Fruit fly (Drosophila melanogaster) whole organism, embryonic: ENCODE data around the gene yin.
A peak's percentile ranks its signal among the peaks of the same experiment; 100 is the strongest.

Experiments used
- Bgb ChIP-seq: fragments of 200-800 bp; sonication (Bioruptor generic); IDR thresholded peaks from 2 replicates; pipeline ENCODE4 v1.3.6; 2022; ENCODE audit warnings: missing biosample characterization, missing genetic modification characterization; ENCODE audit not compliant: partially characterized antibody
- CG10431 ChIP-seq: fragments of 200-800 bp; sonication (Bioruptor generic); optimal IDR thresholded peaks from 3 replicates; lab custom pipeline; 2018; ENCODE audit warnings: missing biosample characterization, mild to moderate bottlenecking, missing genetic modification characterization
- CG12155 ChIP-seq: fragments of 200-800 bp; sonication (Bioruptor generic); optimal IDR thresholded peaks from 3 replicates; lab custom pipeline; 2016; ENCODE audit warnings: missing biosample characterization, missing genetic modification characterization
- CG13123 ChIP-seq: fragments of 200-800 bp; sonication (Bioruptor generic); optimal IDR thresholded peaks from 2 replicates; lab custom pipeline; 2016; ENCODE audit warnings: missing biosample characterization, missing genetic modification characterization
- CG14441 ChIP-seq: fragments of 200-800 bp; sonication (Bioruptor generic); IDR thresholded peaks from 2 replicates; pipeline ENCODE4 v1.3.6; 2022; ENCODE audit warnings: missing biosample characterization, missing genetic modification characterization
- CG15011 ChIP-seq: fragments of 200-800 bp; sonication (Bioruptor generic); optimal IDR thresholded peaks from 3 replicates; lab custom pipeline; 2018; ENCODE audit warnings: missing biosample characterization, mild to moderate bottlenecking, missing genetic modification characterization
- CG15479 ChIP-seq: fragments of 200-800 bp; sonication (Bioruptor generic); optimal IDR thresholded peaks from 3 replicates; lab custom pipeline; 2019; ENCODE audit warnings: missing biosample characterization, mild to moderate bottlenecking, missing genetic modification characterization, moderate library complexity
- CG18599 ChIP-seq: fragments of 200-800 bp; sonication (Bioruptor generic); optimal IDR thresholded peaks from 3 replicates; lab custom pipeline; 2017; ENCODE audit warnings: missing biosample characterization, missing genetic modification characterization, mild to moderate bottlenecking, moderate library complexity, missing genetic modification reagents
- CG30431 ChIP-seq: fragments of 200-800 bp; sonication (Bioruptor generic); optimal IDR thresholded peaks from 2 replicates; lab custom pipeline; 2017; ENCODE audit warnings: missing biosample characterization, missing genetic modification characterization
- CG31224 ChIP-seq: fragments of 200-800 bp; sonication (Bioruptor generic); IDR thresholded peaks from 2 replicates; pipeline ENCODE4 v1.3.6; 2022; ENCODE audit warnings: missing biosample characterization, missing genetic modification characterization
- CG3281 ChIP-seq: fragments of 200-800 bp; sonication (Bioruptor generic); optimal IDR thresholded peaks from 3 replicates; lab custom pipeline; 2017; ENCODE audit warnings: missing biosample characterization, mild to moderate bottlenecking, missing genetic modification characterization
- CG33213 ChIP-seq: fragments of 200-800 bp; sonication (Bioruptor generic); optimal IDR thresholded peaks from 3 replicates; lab custom pipeline; 2016; ENCODE audit warnings: missing biosample characterization, missing genetic modification characterization
- CG6683 ChIP-seq: fragments of 200-800 bp; sonication (Bioruptor generic); optimal IDR thresholded peaks from 2 replicates; lab custom pipeline; 2017; ENCODE audit warnings: missing biosample characterization, mild to moderate bottlenecking, missing genetic modification characterization, missing genetic modification reagents
- CG7786 ChIP-seq: fragments of 200-800 bp; sonication (Bioruptor generic); optimal IDR thresholded peaks from 2 replicates; lab custom pipeline; 2016; ENCODE audit warnings: missing biosample characterization, missing genetic modification characterization
- CG8290 ChIP-seq, 3 experiments: fragments of 200-800 bp; sonication (Bioruptor generic); optimal IDR thresholded peaks; 2 replicates each; lab custom pipeline; 2016 to 2019; ENCODE audit warnings: missing biosample characterization in 3 of 3, missing genetic modification characterization in 3 of 3, mild to moderate bottlenecking in 2 of 3, moderate library complexity in 1 of 3
- CG8944 ChIP-seq: fragments of 200-800 bp; sonication (Bioruptor generic); optimal IDR thresholded peaks from 3 replicates; lab custom pipeline; 2016; ENCODE audit warnings: missing biosample characterization, missing genetic modification characterization
- Chrac-16 ChIP-seq: fragments of 200-800 bp; sonication (Bioruptor generic); optimal IDR thresholded peaks from 3 replicates; lab custom pipeline; 2016; ENCODE audit warnings: missing biosample characterization, missing genetic modification characterization
- D19A ChIP-seq: fragments of 200-800 bp; optimal IDR thresholded peaks from 3 replicates; lab custom pipeline; 2019; ENCODE audit warnings: missing biosample characterization, mild to moderate bottlenecking, missing genetic modification characterization, moderate library complexity
- Dip3 ChIP-seq: fragments of 200-800 bp; sonication (Bioruptor generic); optimal IDR thresholded peaks from 3 replicates; lab custom pipeline; 2016; ENCODE audit warnings: missing biosample characterization, missing genetic modification characterization
- E2f1 ChIP-seq: fragments of 200-800 bp; sonication (Bioruptor generic); IDR thresholded peaks from 2 replicates; pipeline ENCODE4 v1.3.6; 2022; ENCODE audit warnings: missing biosample characterization, missing genetic modification characterization
- E2f2 ChIP-seq: fragments of 200-800 bp; sonication (Bioruptor generic); IDR thresholded peaks from 2 replicates; pipeline ENCODE4 v1.3.6; 2022; ENCODE audit warnings: missing biosample characterization, missing genetic modification characterization
- Elba2 ChIP-seq: fragments of 200-800 bp; sonication (Bioruptor generic); optimal IDR thresholded peaks from 3 replicates; lab custom pipeline; 2016; ENCODE audit warnings: missing biosample characterization, missing genetic modification characterization
- Gug ChIP-seq: fragments of 200-800 bp; sonication (Bioruptor generic); IDR thresholded peaks from 4 replicates; pipeline ENCODE4 v1.3.6; 2022; ENCODE audit warnings: missing biosample characterization, missing genetic modification characterization
- HHEX ChIP-seq: fragments of 200-800 bp; sonication (Bioruptor generic); optimal IDR thresholded peaks from 3 replicates; lab custom pipeline; 2017; ENCODE audit warnings: missing biosample characterization, mild to moderate bottlenecking, missing genetic modification characterization, missing genetic modification reagents
- Hr39 ChIP-seq: fragments of >200 bp; optimal IDR thresholded peaks from 2 replicates; lab custom pipeline; 2017
- Kr ChIP-seq: fragments of 200-800 bp; sonication (Bioruptor generic); optimal IDR thresholded peaks from 2 replicates; lab custom pipeline; 2017; ENCODE audit warnings: missing biosample characterization, mild to moderate bottlenecking, missing genetic modification characterization
- NC2α ChIP-seq: fragments of 200-800 bp; sonication (Bioruptor generic); optimal IDR thresholded peaks from 2 replicates; lab custom pipeline; 2016; ENCODE audit warnings: missing biosample characterization, missing genetic modification characterization
- Nf-YA ChIP-seq: fragments of 200-800 bp; sonication (Bioruptor generic); IDR thresholded peaks from 2 replicates; pipeline ENCODE4 v1.3.6; 2022; ENCODE audit warnings: missing biosample characterization, missing genetic modification characterization
- Scr ChIP-seq: fragments of 200-800 bp; sonication (Bioruptor generic); IDR thresholded peaks from 2 replicates; pipeline ENCODE4 v1.3.6; 2022; ENCODE audit warnings: missing biosample characterization, missing genetic modification characterization; ENCODE audit not compliant: partially characterized antibody
- Vsx1 ChIP-seq: fragments of 200-800 bp; sonication (Bioruptor generic); optimal IDR thresholded peaks from 2 replicates; lab custom pipeline; 2017; ENCODE audit warnings: missing biosample characterization, mild to moderate bottlenecking, missing genetic modification characterization, missing genetic modification reagents
- bcd ChIP-seq: fragments of 200-800 bp; sonication (Bioruptor generic); optimal IDR thresholded peaks from 2 replicates; lab custom pipeline; 2017; ENCODE audit warnings: missing biosample characterization, mild to moderate bottlenecking, missing genetic modification characterization
- bowl ChIP-seq: fragments of 200-800 bp; sonication (Bioruptor generic); IDR thresholded peaks from 2 replicates; pipeline ENCODE4 v1.3.6; 2022; ENCODE audit warnings: missing biosample characterization, missing genetic modification characterization
- chif ChIP-seq, 2 experiments: fragments of 200-800 bp; sonication (Bioruptor generic); optimal IDR thresholded peaks; 3 replicates each; lab custom pipeline; 2016; ENCODE audit warnings: missing biosample characterization in 2 of 2, missing genetic modification characterization in 2 of 2
- corto ChIP-seq: fragments of 200-800 bp; sonication (Bioruptor generic); optimal IDR thresholded peaks from 2 replicates; lab custom pipeline; 2016; ENCODE audit warnings: missing biosample characterization, mild to moderate bottlenecking, missing genetic modification characterization, moderate library complexity
- danr ChIP-seq: fragments of 200-800 bp; sonication (Bioruptor generic); IDR thresholded peaks from 2 replicates; pipeline ENCODE4 v1.3.6; 2022; ENCODE audit warnings: missing biosample characterization, missing genetic modification characterization
- ftz-f1 ChIP-seq: fragments of 200-800 bp; sonication (Bioruptor generic); optimal IDR thresholded peaks from 2 replicates; lab custom pipeline; 2016; ENCODE audit warnings: missing biosample characterization, missing genetic modification characterization
- grau ChIP-seq: fragments of 200-800 bp; optimal IDR thresholded peaks from 3 replicates; lab custom pipeline; 2019; ENCODE audit warnings: missing biosample characterization, mild to moderate bottlenecking, missing genetic modification characterization, moderate library complexity
- h ChIP-seq: fragments of >200 bp; optimal IDR thresholded peaks from 2 replicates; lab custom pipeline; 2017
- insv ChIP-seq, 2 experiments: fragments of 200-800 bp; sonication (Bioruptor generic); optimal IDR thresholded peaks; 3 replicates each; lab custom pipeline; 2016 to 2018; ENCODE audit warnings: missing biosample characterization in 2 of 2, missing genetic modification characterization in 2 of 2
- jigr1 ChIP-seq: fragments of 200-800 bp; sonication (Bioruptor generic); IDR thresholded peaks from 3 replicates; pipeline ENCODE4 v1.3.6; 2022; ENCODE audit warnings: missing biosample characterization, missing genetic modification characterization
- kay ChIP-seq: fragments of 200-800 bp; sonication (Bioruptor generic); optimal IDR thresholded peaks from 2 replicates; lab custom pipeline; 2016; ENCODE audit warnings: missing biosample characterization, missing genetic modification characterization
- lilli ChIP-seq: fragments of 200-800 bp; sonication (Bioruptor generic); optimal IDR thresholded peaks from 3 replicates; lab custom pipeline; 2016; ENCODE audit warnings: missing biosample characterization, missing genetic modification characterization
- mld ChIP-seq: fragments of 200-800 bp; sonication (Bioruptor generic); IDR thresholded peaks from 3 replicates; pipeline ENCODE4 v1.3.6; 2022; ENCODE audit warnings: missing biosample characterization, missing genetic modification characterization; ENCODE audit not compliant: partially characterized antibody
- ro ChIP-seq: fragments of 200-800 bp; sonication (Bioruptor generic); IDR thresholded peaks from 2 replicates; pipeline ENCODE4 v1.3.6; 2022; ENCODE audit warnings: missing biosample characterization, missing genetic modification characterization
- slou ChIP-seq: fragments of 200-800 bp; sonication (Bioruptor generic); optimal IDR thresholded peaks from 3 replicates; lab custom pipeline; 2016; ENCODE audit warnings: missing biosample characterization, missing genetic modification characterization
- stc ChIP-seq: fragments of 200-800 bp; sonication (Bioruptor generic); IDR thresholded peaks from 2 replicates; pipeline ENCODE4 v1.3.6; 2022; ENCODE audit warnings: missing biosample characterization, missing genetic modification characterization
- tap ChIP-seq: fragments of 200-800 bp; optimal IDR thresholded peaks from 3 replicates; lab custom pipeline; 2019; ENCODE audit warnings: missing biosample characterization, mild to moderate bottlenecking, missing genetic modification characterization, moderate library complexity
- tgo ChIP-seq: fragments of 200-800 bp; sonication (Bioruptor generic); IDR thresholded peaks from 3 replicates; pipeline ENCODE4 v1.3.6; 2022; ENCODE audit warnings: missing biosample characterization, missing genetic modification characterization
- toy ChIP-seq: fragments of 200-800 bp; sonication (Bioruptor generic); IDR thresholded peaks from 2 replicates; pipeline ENCODE4 v1.3.6; 2022; ENCODE audit warnings: missing biosample characterization, missing genetic modification characterization
- z ChIP-seq: fragments of 200-800 bp; sonication (Bioruptor generic); IDR thresholded peaks from 3 replicates; pipeline ENCODE4 v1.3.6; 2022; ENCODE audit warnings: missing biosample characterization, missing genetic modification characterization

yin gene

dm6 chrX:3845340-3846161 is 26.2 kb downstream of the yin start (continued):
- no peak; the same call in 1 of the 2 replicates for TF ChIP-seq E2f1
- TF ChIP-seq CG31224 (GFP tag; lab: Robert Waterston, UW), result no peak
- peak; percentile 17; the same call in 1 of the 2 replicates for TF ChIP-seq E2f2 (GFP tag; lab: Robert Waterston, UW)
- 0 out of 3 replicates have a peak, but pooled peaks have one; percentile 41 for TF ChIP-seq z (GFP tag; lab: Robert Waterston, UW)
- TF ChIP-seq CG18599, result peak; percentile 47
- TF ChIP-seq insv (GFP tag; optimal IDR thresholded peaks at IDR 0.05; lab: Kevin White, UChicago), result peak in 1 of 2 experiments; percentile 35
- no peak for TF ChIP-seq jigr1 (GFP tag; lab: Robert Waterston, UW)
- no peak for TF ChIP-seq Hr39 (lab: Kevin White, UChicago)
- no peak for TF ChIP-seq D19A
- no peak for TF ChIP-seq h (lab: Kevin White, UChicago)
- no peak for TF ChIP-seq Gug (GFP tag; lab: Robert Waterston, UW)
- no peak for TF ChIP-seq tap
- no peak for TF ChIP-seq slou
- TF ChIP-seq chif (GFP tag; optimal IDR thresholded peaks at IDR 0.05; lab: Kevin White, UChicago), result peak in 1 of 2 experiments; percentile 20
- TF ChIP-seq Bgb (GFP tag; lab: Robert Waterston, UW), result no peak
- no peak for TF ChIP-seq grau (tag; lab: Kevin White, UChicago)
- no peak for TF ChIP-seq CG13123
- peak; percentile 34 for TF ChIP-seq HHEX
- TF ChIP-seq Vsx1 (GFP tag; lab: Kevin White, UChicago), result no peak
- no peak for TF ChIP-seq bcd (GFP tag; lab: Kevin White, UChicago)
- TF ChIP-seq Chrac-16 (GFP tag; lab: Kevin White, UChicago), result no peak
- no peak for TF ChIP-seq CG8290 (GFP tag; optimal IDR thresholded peaks at IDR 0.05; lab: Kevin White, UChicago)
- no peak for TF ChIP-seq CG8290 (tag; optimal IDR thresholded peaks at IDR 0.05; lab: Kevin White, UChicago)
- TF ChIP-seq Nf-YA, result no peak
- no peak for TF ChIP-seq mld
- TF ChIP-seq CG8944 (GFP tag; lab: Kevin White, UChicago), result no peak
- TF ChIP-seq CG3281 (GFP tag; lab: Kevin White, UChicago), result no peak
- TF ChIP-seq bowl (GFP tag; lab: Robert Waterston, UW), result no peak
- TF ChIP-seq lilli (GFP tag; lab: Kevin White, UChicago), result no peak
- no peak for TF ChIP-seq CG30431
- no peak for TF ChIP-seq NC2α
- TF ChIP-seq tgo (GFP tag; lab: Robert Waterston, UW), result no peak
- TF ChIP-seq stc (GFP tag; lab: Robert Waterston, UW), result no peak
- peak; percentile 75 for TF ChIP-seq Kr (GFP tag; lab: Kevin White, UChicago)
- no peak for TF ChIP-seq CG7786 (GFP tag; lab: Kevin White, UChicago)
- no peak for TF ChIP-seq toy
- TF ChIP-seq kay (GFP tag; lab: Kevin White, UChicago), result no peak
- no peak for TF ChIP-seq danr
- no peak for TF ChIP-seq Elba2 (GFP tag; lab: Kevin White, UChicago)
- no peak for TF ChIP-seq CG12155 (GFP tag; lab: Kevin White, UChicago)
- peak; percentile 15 for TF ChIP-seq CG15479 (GFP tag; lab: Kevin White, UChicago)
- no peak for TF ChIP-seq Dip3 (GFP tag; lab: Kevin White, UChicago)
- TF ChIP-seq Scr (GFP tag; lab: Robert Waterston, UW), result 0 out of 2 replicates have a peak, but pooled peaks have one; percentile 8
- no peak for TF ChIP-seq ro (GFP tag; lab: Robert Waterston, UW)
- TF ChIP-seq corto (GFP tag; lab: Kevin White, UChicago), result no peak
- TF ChIP-seq ftz-f1, result no peak
- TF ChIP-seq CG15011 (GFP tag; lab: Kevin White, UChicago), result no peak
- TF ChIP-seq CG33213, result no peak
- no peak for TF ChIP-seq CG14441 (GFP tag; lab: Robert Waterston, UW)
- no peak for TF ChIP-seq CG10431 (GFP tag; lab: Kevin White, UChicago)
- no peak for TF ChIP-seq CG6683 (GFP tag; lab: Kevin White, UChicago)
